Fruit fly (Drosophila melanogaster) whole organism, embryonic: Measurements from ENCODE around the gene CG10651.

Experiments
- Antp ChIP-seq: fragments of 200-800 bp; sonication (Bioruptor generic); optimal IDR thresholded peaks from 3 replicates; lab custom pipeline; 2016; ENCODE audit warnings: missing biosample characterization, missing genetic modification characterization
- B-H2 ChIP-seq: fragments of 200-800 bp; sonication (Bioruptor generic); optimal IDR thresholded peaks from 2 replicates; lab custom pipeline; 2018; ENCODE audit warnings: missing biosample characterization, mild to moderate bottlenecking, missing genetic modification characterization
- Bgb ChIP-seq: fragments of 200-800 bp; sonication (Bioruptor generic); IDR thresholded peaks from 2 replicates; pipeline ENCODE4 v1.3.6; 2022; ENCODE audit warnings: missing biosample characterization, missing genetic modification characterization; ENCODE audit not compliant: partially characterized antibody
- CG10462 ChIP-seq: fragments of 200-800 bp; sonication (Bioruptor generic); optimal IDR thresholded peaks from 2 replicates; lab custom pipeline; 2016; ENCODE audit warnings: missing biosample characterization, missing genetic modification characterization
- CG11398 ChIP-seq: fragments of 200-800 bp; sonication (Bioruptor generic); optimal IDR thresholded peaks from 2 replicates; lab custom pipeline; 2016; ENCODE audit warnings: missing biosample characterization, missing genetic modification characterization
- CG14014 ChIP-seq: fragments of 200-800 bp; sonication (Bioruptor generic); IDR thresholded peaks from 2 replicates; pipeline ENCODE4 v1.3.6; 2022; ENCODE audit warnings: missing biosample characterization, missing genetic modification characterization
- CG15479 ChIP-seq: fragments of 200-800 bp; sonication (Bioruptor generic); optimal IDR thresholded peaks from 3 replicates; lab custom pipeline; 2019; ENCODE audit warnings: missing biosample characterization, mild to moderate bottlenecking, missing genetic modification characterization, moderate library complexity
- CG17802 ChIP-seq: fragments of 200-800 bp; sonication (Bioruptor generic); optimal IDR thresholded peaks from 2 replicates; lab custom pipeline; 2018; ENCODE audit warnings: missing biosample characterization, mild to moderate bottlenecking, missing genetic modification characterization, moderate library complexity
- CG30020 ChIP-seq: fragments of 200-800 bp; optimal IDR thresholded peaks from 2 replicates; lab custom pipeline; 2019; ENCODE audit warnings: missing biosample characterization, mild to moderate bottlenecking, missing genetic modification characterization, moderate library complexity
- CG30431 ChIP-seq: fragments of 200-800 bp; sonication (Bioruptor generic); optimal IDR thresholded peaks from 2 replicates; lab custom pipeline; 2017; ENCODE audit warnings: missing biosample characterization, missing genetic modification characterization
- CG32767 ChIP-seq: fragments of 200-800 bp; sonication (Bioruptor generic); IDR thresholded peaks from 2 replicates; pipeline ENCODE4 v1.3.6; 2022; ENCODE audit warnings: missing biosample characterization, missing genetic modification characterization
- CG42726 ChIP-seq: fragments of 200-800 bp; sonication (Bioruptor generic); IDR thresholded peaks from 2 replicates; pipeline ENCODE4 v1.3.6; 2022; ENCODE audit warnings: missing biosample characterization, missing genetic modification characterization; ENCODE audit not compliant: partially characterized antibody
- CG43689 ChIP-seq: fragments of 200-800 bp; sonication (Bioruptor generic); IDR thresholded peaks from 2 replicates; pipeline ENCODE4 v1.3.6; 2022; ENCODE audit warnings: missing biosample characterization, missing genetic modification characterization
- CG4404 ChIP-seq: fragments of 200-800 bp; sonication (Bioruptor generic); IDR thresholded peaks from 2 replicates; pipeline ENCODE4 v1.3.6; 2022; ENCODE audit warnings: missing biosample characterization, missing genetic modification characterization
- CG6254 ChIP-seq: fragments of 200-800 bp; sonication (Bioruptor generic); optimal IDR thresholded peaks from 3 replicates; lab custom pipeline; 2017; ENCODE audit warnings: mild to moderate bottlenecking, missing biosample characterization, missing genetic modification reagents, missing genetic modification characterization
- CG7556 ChIP-seq: fragments of 200-800 bp; sonication (Bioruptor generic); optimal IDR thresholded peaks from 2 replicates; lab custom pipeline; 2017; ENCODE audit warnings: missing biosample characterization, mild to moderate bottlenecking, missing genetic modification characterization
- CG8281 ChIP-seq: fragments of 200-800 bp; sonication (Bioruptor generic); optimal IDR thresholded peaks from 2 replicates; lab custom pipeline; 2018; ENCODE audit warnings: missing biosample characterization, mild to moderate bottlenecking, missing genetic modification characterization, moderate library complexity
- CG8944 ChIP-seq: fragments of 200-800 bp; sonication (Bioruptor generic); optimal IDR thresholded peaks from 3 replicates; lab custom pipeline; 2016; ENCODE audit warnings: missing biosample characterization, missing genetic modification characterization
- CG9876 ChIP-seq: fragments of 200-800 bp; sonication (Bioruptor generic); optimal IDR thresholded peaks from 2 replicates; lab custom pipeline; 2016; ENCODE audit warnings: missing biosample characterization, missing genetic modification characterization
- Dad ChIP-seq: fragments of 200-800 bp; sonication (Bioruptor generic); optimal IDR thresholded peaks from 3 replicates; lab custom pipeline; 2016; ENCODE audit warnings: missing biosample characterization, missing genetic modification characterization
- Dbx ChIP-seq: fragments of 200-800 bp; sonication (Bioruptor generic); IDR thresholded peaks from 3 replicates; pipeline ENCODE4 v1.3.6; 2022; ENCODE audit warnings: missing biosample characterization, missing genetic modification characterization
- Dfd ChIP-seq, 2 experiments: fragments of >200 bp; optimal IDR thresholded peaks; 2 replicates each; lab custom pipeline; 2017; ENCODE audit warnings: missing biosample characterization in 2 of 2, missing genetic modification characterization in 2 of 2
- Dp ChIP-seq: fragments of 200-800 bp; sonication (Bioruptor generic); optimal IDR thresholded peaks from 2 replicates; lab custom pipeline; 2018; ENCODE audit warnings: missing biosample characterization, mild to moderate bottlenecking, missing genetic modification characterization, moderate library complexity
- Gsc ChIP-seq: fragments of 200-800 bp; sonication (Bioruptor generic); IDR thresholded peaks from 2 replicates; pipeline ENCODE4 v1.3.6; 2022; ENCODE audit warnings: missing biosample characterization, missing genetic modification characterization
- HmgD ChIP-seq: fragments of 200-800 bp; sonication (Bioruptor generic); optimal IDR thresholded peaks from 3 replicates; lab custom pipeline; 2016; ENCODE audit warnings: missing biosample characterization, missing genetic modification characterization
- HmgZ ChIP-seq: fragments of 200-800 bp; sonication (Bioruptor generic); optimal IDR thresholded peaks from 2 replicates; lab custom pipeline; 2018; ENCODE audit warnings: missing biosample characterization, mild to moderate bottlenecking, missing genetic modification characterization
- MESR4 ChIP-seq: fragments of 200-800 bp; sonication (Bioruptor generic); optimal IDR thresholded peaks from 2 replicates; lab custom pipeline; 2018; ENCODE audit warnings: missing biosample characterization, mild to moderate bottlenecking, missing genetic modification characterization, moderate library complexity
- NfI ChIP-seq: fragments of 200-800 bp; sonication (Bioruptor generic); optimal IDR thresholded peaks from 3 replicates; lab custom pipeline; 2018; ENCODE audit warnings: missing biosample characterization, mild to moderate bottlenecking, missing genetic modification characterization, moderate library complexity
- PHDP ChIP-seq: fragments of 200-800 bp; sonication (Bioruptor generic); optimal IDR thresholded peaks from 3 replicates; lab custom pipeline; 2018; ENCODE audit warnings: missing biosample characterization, mild to moderate bottlenecking, missing genetic modification characterization, moderate library complexity
- Stat92E ChIP-seq, 3 experiments: fragments of >200 bp in 2 of 3; fragments of 200-800 bp in 1 of 3; sonication (Bioruptor generic) in 1 of 3; optimal IDR thresholded peaks; 2 replicates each; lab custom pipeline; 2017 to 2019; ENCODE audit warnings: missing biosample characterization in 3 of 3, missing genetic modification characterization in 3 of 3, mild to moderate bottlenecking in 1 of 3, moderate library complexity in 1 of 3
- amos ChIP-seq: fragments of 200-800 bp; sonication (Bioruptor generic); IDR thresholded peaks from 2 replicates; pipeline ENCODE4 v1.3.6; 2022; ENCODE audit warnings: missing biosample characterization, missing genetic modification characterization; ENCODE audit not compliant: partially characterized antibody
- ato ChIP-seq: fragments of 200-800 bp; sonication (Bioruptor generic); IDR thresholded peaks from 2 replicates; pipeline ENCODE4 v1.3.6; 2022; ENCODE audit warnings: missing biosample characterization, missing genetic modification characterization; ENCODE audit not compliant: partially characterized antibody
- cg ChIP-seq: fragments of 200-800 bp; sonication (Bioruptor generic); optimal IDR thresholded peaks from 3 replicates; lab custom pipeline; 2019; ENCODE audit warnings: missing biosample characterization, mild to moderate bottlenecking, missing genetic modification characterization, moderate library complexity
- chif ChIP-seq, 2 experiments: fragments of 200-800 bp; sonication (Bioruptor generic); optimal IDR thresholded peaks; 3 replicates each; lab custom pipeline; 2016; ENCODE audit warnings: missing biosample characterization in 2 of 2, missing genetic modification characterization in 2 of 2
- cwo ChIP-seq: fragments of 200-800 bp; sonication (Bioruptor generic); optimal IDR thresholded peaks from 3 replicates; lab custom pipeline; 2017; ENCODE audit warnings: missing biosample characterization, missing genetic modification characterization, mild to moderate bottlenecking, moderate library complexity, missing genetic modification reagents
- dimm ChIP-seq: fragments of 200-800 bp; sonication (Bioruptor generic); IDR thresholded peaks from 2 replicates; pipeline ENCODE4 v1.3.6; 2022; ENCODE audit warnings: missing biosample characterization, missing genetic modification characterization
- grn ChIP-seq: fragments of 200-800 bp; sonication (Bioruptor generic); optimal IDR thresholded peaks from 3 replicates; lab custom pipeline; 2017; ENCODE audit warnings: missing biosample characterization, missing genetic modification characterization
- klu ChIP-seq: fragments of 200-800 bp; sonication (Bioruptor generic); IDR thresholded peaks from 2 replicates; pipeline ENCODE4 v1.3.6; 2022; ENCODE audit warnings: missing biosample characterization, missing genetic modification characterization
- nerfin-2 ChIP-seq: fragments of 200-800 bp; sonication (Bioruptor generic); IDR thresholded peaks from 2 replicates; pipeline ENCODE4 v1.3.6; 2022; ENCODE audit warnings: missing biosample characterization, missing genetic modification characterization; ENCODE audit not compliant: partially characterized antibody
- nom ChIP-seq: fragments of 200-800 bp; sonication (Bioruptor generic); optimal IDR thresholded peaks from 2 replicates; lab custom pipeline; 2017; ENCODE audit warnings: missing biosample characterization, missing genetic modification characterization, mild to moderate bottlenecking, moderate library complexity, missing genetic modification reagents
- peb ChIP-seq: fragments of 200-800 bp; sonication (Bioruptor generic); IDR thresholded peaks from 2 replicates; pipeline ENCODE4 v1.3.6; 2022; ENCODE audit warnings: missing biosample characterization, missing genetic modification characterization
- pros ChIP-seq: fragments of 200-800 bp; sonication (Bioruptor generic); optimal IDR thresholded peaks from 3 replicates; lab custom pipeline; 2019; ENCODE audit warnings: missing biosample characterization, mild to moderate bottlenecking, missing genetic modification characterization, moderate library complexity
- sc ChIP-seq, 3 experiments: fragments of >200 bp in 2 of 3; fragments of 200-800 bp in 1 of 3; sonication (Bioruptor generic) in 1 of 3; optimal IDR thresholded peaks; 2 replicates in 2 of 3; 3 replicates in 1 of 3; lab custom pipeline; 2017; ENCODE audit warnings: mild to moderate bottlenecking in 1 of 3, missing biosample characterization in 1 of 3, missing genetic modification characterization in 1 of 3, missing genetic modification reagents in 1 of 3
- sens ChIP-seq: fragments of 200-800 bp; sonication (Bioruptor generic); peaks from one replicate; lab custom pipeline; 2016; ENCODE audit warnings: missing biosample characterization, missing genetic modification characterization
- so ChIP-seq: fragments of 200-800 bp; sonication (Bioruptor generic); IDR thresholded peaks from 3 replicates; pipeline ENCODE4 v1.3.6; 2022; ENCODE audit warnings: missing biosample characterization, missing genetic modification characterization
- usp ChIP-seq: fragments of >200 bp; optimal IDR thresholded peaks from 2 replicates; lab custom pipeline; 2017; ENCODE audit warnings: missing biosample characterization, missing genetic modification characterization
- wor ChIP-seq: fragments of 200-800 bp; sonication (Bioruptor generic); IDR thresholded peaks from 2 replicates; pipeline ENCODE4 v1.3.6; 2022; ENCODE audit warnings: missing biosample characterization, missing genetic modification characterization
- zen ChIP-seq: fragments of 200-800 bp; sonication (Bioruptor generic); optimal IDR thresholded peaks from 3 replicates; lab custom pipeline; 2018; ENCODE audit warnings: missing biosample characterization, mild to moderate bottlenecking, missing genetic modification characterization, moderate library complexity

CG10651 gene

DNA sequence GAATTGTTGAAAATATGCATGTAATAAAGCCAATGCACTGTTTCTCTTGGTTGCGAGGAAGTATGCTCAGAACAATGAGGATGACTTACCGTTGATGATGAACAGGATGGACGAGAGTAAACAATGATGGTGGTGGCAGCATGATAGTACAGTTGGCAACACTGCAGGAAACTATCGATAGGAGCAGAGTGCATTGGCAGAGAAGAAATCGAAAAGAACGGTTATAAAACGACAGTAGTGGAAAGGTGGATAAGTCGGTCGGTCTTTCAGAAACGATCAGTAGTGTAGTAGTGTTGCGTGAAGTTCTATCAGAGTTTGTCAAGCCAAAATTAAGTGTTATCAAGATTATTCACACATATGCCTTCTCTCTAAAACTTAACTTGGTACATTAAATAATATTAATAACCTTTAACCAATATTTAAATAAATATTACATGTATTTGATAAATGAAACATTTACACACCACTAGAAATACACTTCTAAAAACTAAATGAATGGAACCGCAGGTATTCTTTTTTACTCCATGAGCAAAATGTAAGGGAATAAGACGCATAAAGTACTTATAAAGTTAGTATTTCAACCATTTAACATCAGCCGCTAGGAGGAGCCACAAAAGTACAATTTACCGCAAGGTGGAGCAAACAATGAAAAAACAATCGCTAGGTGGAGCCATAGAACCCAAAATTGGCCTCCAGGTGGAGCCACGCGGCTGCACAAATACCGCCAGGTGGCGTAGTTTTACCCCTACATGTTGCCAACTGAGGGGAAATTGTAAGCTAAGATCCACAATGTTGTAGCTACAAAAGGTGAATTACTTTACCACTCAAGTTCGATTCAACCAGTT is 14.1 kb downstream of the CG10651 start (continued):
- peak; percentile 80 for TF ChIP-seq dimm (GFP tag; lab: Robert Waterston, UW)
- peak; percentile 77 for TF ChIP-seq klu
- TF ChIP-seq Antp (GFP tag; lab: Kevin White, UChicago), result peak; percentile 98
- peak; percentile 96 for TF ChIP-seq sens (GFP tag; lab: Kevin White, UChicago)
- TF ChIP-seq CG30431 (GFP tag; lab: Kevin White, UChicago), result peak; percentile 91
- peak; percentile 72 for TF ChIP-seq CG17802
- no peak for TF ChIP-seq CG32767 (GFP tag; lab: Robert Waterston, UW)
- TF ChIP-seq CG43689, result peak; percentile 60
- no peak for TF ChIP-seq sc (optimal IDR thresholded peaks at IDR 0.05; lab: Kevin White, UChicago)
- peak; percentile 62 for TF ChIP-seq sc (GFP tag; optimal IDR thresholded peaks at IDR 0.05; lab: Kevin White, UChicago)
- TF ChIP-seq NfI, result peak; percentile 90
- peak; percentile 87 for TF ChIP-seq CG11398
- TF ChIP-seq MESR4 (GFP tag; lab: Kevin White, UChicago), result no peak
- no peak for TF ChIP-seq CG15479
- TF ChIP-seq cg (GFP tag; lab: Kevin White, UChicago), result no peak
- TF ChIP-seq cwo (GFP tag; lab: Kevin White, UChicago), result peak; percentile 46
- TF ChIP-seq Dbx, result peak; percentile 96
- TF ChIP-seq CG30020 (tag; lab: Kevin White, UChicago), result peak; percentile 66
- TF ChIP-seq nerfin-2 (GFP tag; lab: Robert Waterston, UW), result peak; percentile 62
- TF ChIP-seq CG4404 (GFP tag; lab: Robert Waterston, UW), result peak; percentile 79
- peak; percentile 73 for TF ChIP-seq wor
- TF ChIP-seq pros (GFP tag; lab: Kevin White, UChicago), result no peak
- peak; percentile 96 for TF ChIP-seq CG9876
- peak; percentile 67 for TF ChIP-seq PHDP (tag; lab: Kevin White, UChicago)
- peak; percentile 90 for TF ChIP-seq CG42726 (GFP tag; lab: Robert Waterston, UW)
- TF ChIP-seq chif (GFP tag; optimal IDR thresholded peaks at IDR 0.05; lab: Kevin White, UChicago), result peak; percentile 88 to 97
- no peak for TF ChIP-seq Stat92E (GFP tag; optimal IDR thresholded peaks at IDR 0.05; lab: Kevin White, UChicago)
- TF ChIP-seq grn (GFP tag; lab: Kevin White, UChicago), result peak; percentile 41
- peak; percentile 64 for TF ChIP-seq Bgb
- peak; percentile 66 for TF ChIP-seq HmgZ
- TF ChIP-seq CG7556 (GFP tag; lab: Kevin White, UChicago), result peak; percentile 70
- peak; percentile 96 for TF ChIP-seq CG8944 (GFP tag; lab: Kevin White, UChicago)
- peak; percentile 16 for TF ChIP-seq Dp (GFP tag; lab: Kevin White, UChicago)
- TF ChIP-seq B-H2 (GFP tag; lab: Kevin White, UChicago), result peak; percentile 82
- peak; percentile 68 for TF ChIP-seq CG10462 (GFP tag; lab: Kevin White, UChicago)
- peak; percentile 76 for TF ChIP-seq zen (tag; lab: Kevin White, UChicago)
- peak; percentile 26 for TF ChIP-seq CG6254 (GFP tag; lab: Kevin White, UChicago)
- no peak for TF ChIP-seq Dfd (GFP tag; optimal IDR thresholded peaks at IDR 0.05; lab: Kevin White, UChicago)
- peak; percentile 92 for TF ChIP-seq HmgD
- TF ChIP-seq peb (GFP tag; lab: Robert Waterston, UW), result peak; percentile 72
- peak; percentile 92 for TF ChIP-seq Gsc (GFP tag; lab: Robert Waterston, UW)
- peak; percentile 73 for TF ChIP-seq ato
- TF ChIP-seq Dad, result peak; percentile 58
- peak; percentile 79 for TF ChIP-seq amos (GFP tag; lab: Robert Waterston, UW)
- TF ChIP-seq usp (GFP tag; lab: Kevin White, UChicago), result no peak
- TF ChIP-seq CG14014, result peak; percentile 83
- peak; percentile 6 for TF ChIP-seq CG8281 (tag; lab: Kevin White, UChicago)
- no peak; the same call in 2 of the 3 replicates for TF ChIP-seq so
- no peak for TF ChIP-seq nom
